Worm (Caenorhabditis elegans) whole organism, L1 larva: ENCODE results near the gene ZK938.3.

Experiments used
- nhr-237 ChIP-seq: fragments of 150-350 bp; optimal IDR thresholded peaks from 2 replicates; lab custom pipeline; 2014; ENCODE audit warnings: missing biosample characterization, missing genetic modification characterization
- unc-130 ChIP-seq: fragments of 150-350 bp; optimal IDR thresholded peaks from 2 replicates; lab custom pipeline; 2017; ENCODE audit warnings: missing biosample characterization, missing genetic modification characterization, inconsistent platforms

- TF ChIP-seq unc-130 (no peak), nhr-237 (no peak)
Observed at ce11 chrII:9831033-9831432, 2.7 kb downstream of the ZK938.3 start, which contains the start of gene ZK938.12.
